Worm (Caenorhabditis elegans) whole organism, L2 larva: ENCODE results near the gene C17C3.11.

ENCODE experiments used
- C34F6.9 ChIP-seq: fragments of 150-350 bp; optimal IDR thresholded peaks from 2 replicates; lab custom pipeline; 2014; ENCODE audit warnings: missing biosample characterization, missing genetic modification characterization
- F13H6.1 ChIP-seq: sonication (generic microtip); optimal IDR thresholded peaks from 2 replicates; lab custom pipeline; 2016; ENCODE audit warnings: missing genetic modification characterization, missing compliant biosample characterization
- Y55F3AM.14 ChIP-seq: fragments of 200-800 bp; sonication (Bioruptor generic); optimal IDR thresholded peaks from 2 replicates; lab custom pipeline; 2018; ENCODE audit warnings: mild to moderate bottlenecking, missing genetic modification characterization, missing compliant biosample characterization
- ZK546.5 ChIP-seq: sonication (generic microtip); optimal IDR thresholded peaks from 2 replicates; lab custom pipeline; 2017; ENCODE audit warnings: missing biosample characterization, missing genetic modification characterization
- alr-1 ChIP-seq: fragments of 150-350 bp; optimal IDR thresholded peaks from 2 replicates; lab custom pipeline; 2014; ENCODE audit warnings: missing biosample characterization, missing genetic modification characterization
- blmp-1 ChIP-seq: sonication (generic microtip); optimal IDR thresholded peaks from 2 replicates; lab custom pipeline; 2017; ENCODE audit warnings: missing genetic modification characterization, mild to moderate bottlenecking, missing compliant biosample characterization, antibody characterized with exemption, moderate library complexity; ENCODE audit not compliant: insufficient read depth
- ceh-16 ChIP-seq: fragments of 150-350 bp; optimal IDR thresholded peaks from 2 replicates; lab custom pipeline; 2014; ENCODE audit warnings: missing biosample characterization, missing genetic modification characterization
- ceh-82 ChIP-seq: fragments of 150-350 bp; optimal IDR thresholded peaks from 2 replicates; lab custom pipeline; 2014; ENCODE audit warnings: missing biosample characterization, missing genetic modification characterization
- crh-2 ChIP-seq: sonication (generic microtip); optimal IDR thresholded peaks from 2 replicates; lab custom pipeline; 2017; ENCODE audit warnings: missing biosample characterization, missing genetic modification characterization
- fos-1 ChIP-seq: fragments of 150-350 bp; optimal IDR thresholded peaks from 2 replicates; lab custom pipeline; 2014; ENCODE audit warnings: missing biosample characterization, missing genetic modification characterization
- gmeb-1 ChIP-seq: fragments of 150-350 bp; optimal IDR thresholded peaks from 2 replicates; lab custom pipeline; 2014; ENCODE audit warnings: missing biosample characterization, missing genetic modification characterization
- lin-11 ChIP-seq: fragments of 150-350 bp; sonication (generic microtip); optimal IDR thresholded peaks from 2 replicates; lab custom pipeline; 2014; ENCODE audit warnings: missing biosample characterization, missing genetic modification characterization, inconsistent platforms, mixed read lengths
- lsy-2 ChIP-seq, 2 experiments: fragments of 150-350 bp in 1 of 2; sonication (generic microtip) in 1 of 2; optimal IDR thresholded peaks; 2 replicates each; lab custom pipeline; 2014 to 2017; ENCODE audit warnings: missing biosample characterization in 2 of 2, missing genetic modification characterization in 2 of 2
- mbf-1 ChIP-seq: sonication (generic microtip); optimal IDR thresholded peaks from 2 replicates; lab custom pipeline; 2017; ENCODE audit warnings: missing biosample characterization, missing genetic modification characterization
- mdl-1 ChIP-seq, 2 experiments: fragments of 150-350 bp in 1 of 2; sonication (generic microtip) in 1 of 2; optimal IDR thresholded peaks; 2 replicates each; lab custom pipeline; 2017; ENCODE audit warnings: missing biosample characterization in 2 of 2, missing genetic modification characterization in 2 of 2
- nhr-11 ChIP-seq: fragments of 150-350 bp; optimal IDR thresholded peaks from 2 replicates; lab custom pipeline; 2014; ENCODE audit warnings: missing biosample characterization, missing genetic modification characterization
- nhr-12 ChIP-seq: fragments of 150-350 bp; optimal IDR thresholded peaks from 2 replicates; lab custom pipeline; 2014; ENCODE audit warnings: missing biosample characterization, missing genetic modification characterization
- nhr-129 ChIP-seq: fragments of 150-350 bp; optimal IDR thresholded peaks from 2 replicates; lab custom pipeline; 2014; ENCODE audit warnings: missing biosample characterization, missing genetic modification characterization
- nhr-21 ChIP-seq: fragments of 150-350 bp; optimal IDR thresholded peaks from 2 replicates; lab custom pipeline; 2014; ENCODE audit warnings: missing biosample characterization, missing genetic modification characterization
- nhr-23 ChIP-seq: fragments of 150-350 bp; optimal IDR thresholded peaks from 2 replicates; lab custom pipeline; 2014; ENCODE audit warnings: missing biosample characterization, missing genetic modification reagents, missing genetic modification characterization
- nhr-237 ChIP-seq: fragments of 150-350 bp; optimal IDR thresholded peaks from 2 replicates; lab custom pipeline; 2014; ENCODE audit warnings: missing biosample characterization, missing genetic modification characterization
- nhr-25 ChIP-seq: fragments of 150-350 bp; sonication (generic microtip); optimal IDR thresholded peaks from 3 replicates; lab custom pipeline; 2014; ENCODE audit warnings: missing biosample characterization, missing genetic modification characterization
- nhr-6 ChIP-seq: fragments of 150-350 bp; optimal IDR thresholded peaks from 2 replicates; lab custom pipeline; 2014; ENCODE audit warnings: missing biosample characterization, missing genetic modification characterization
- nhr-77 ChIP-seq: fragments of 150-350 bp; optimal IDR thresholded peaks from 2 replicates; lab custom pipeline; 2014; ENCODE audit warnings: missing biosample characterization, missing genetic modification characterization
- peb-1 ChIP-seq: fragments of 150-350 bp; optimal IDR thresholded peaks from 2 replicates; lab custom pipeline; 2014; ENCODE audit warnings: missing biosample characterization, missing genetic modification characterization
- skn-1 ChIP-seq: sonication (generic microtip); optimal IDR thresholded peaks from 2 replicates; lab custom pipeline; 2017; ENCODE audit warnings: missing biosample characterization, missing genetic modification characterization
- sma-3 ChIP-seq: sonication (generic microtip); optimal IDR thresholded peaks from 2 replicates; lab custom pipeline; 2016; ENCODE audit warnings: missing genetic modification reagents, missing genetic modification characterization, missing compliant biosample characterization
- unc-39 ChIP-seq: fragments of 150-350 bp; optimal IDR thresholded peaks from 2 replicates; lab custom pipeline; 2014; ENCODE audit warnings: missing biosample characterization, missing genetic modification characterization
- unc-55 ChIP-seq: fragments of 150-350 bp; sonication (generic microtip); optimal IDR thresholded peaks from 3 replicates; lab custom pipeline; 2014; ENCODE audit warnings: missing biosample characterization, missing genetic modification reagents, missing genetic modification characterization
- ztf-1 ChIP-seq: fragments of 200-800 bp; sonication (Bioruptor generic); conservative IDR thresholded peaks from 2 replicates; pipeline ENCODE4 v1.3.6; 2022; ENCODE audit warnings: missing genetic modification characterization, missing compliant biosample characterization
- ztf-11 ChIP-seq: sonication (generic microtip); optimal IDR thresholded peaks from 2 replicates; lab custom pipeline; 2017; ENCODE audit warnings: missing biosample characterization, missing genetic modification characterization
- ztf-4 ChIP-seq: fragments of 150-350 bp; optimal IDR thresholded peaks from 2 replicates; lab custom pipeline; 2014; ENCODE audit warnings: missing biosample characterization, missing genetic modification characterization

The C17C3.11 gene

DNA sequence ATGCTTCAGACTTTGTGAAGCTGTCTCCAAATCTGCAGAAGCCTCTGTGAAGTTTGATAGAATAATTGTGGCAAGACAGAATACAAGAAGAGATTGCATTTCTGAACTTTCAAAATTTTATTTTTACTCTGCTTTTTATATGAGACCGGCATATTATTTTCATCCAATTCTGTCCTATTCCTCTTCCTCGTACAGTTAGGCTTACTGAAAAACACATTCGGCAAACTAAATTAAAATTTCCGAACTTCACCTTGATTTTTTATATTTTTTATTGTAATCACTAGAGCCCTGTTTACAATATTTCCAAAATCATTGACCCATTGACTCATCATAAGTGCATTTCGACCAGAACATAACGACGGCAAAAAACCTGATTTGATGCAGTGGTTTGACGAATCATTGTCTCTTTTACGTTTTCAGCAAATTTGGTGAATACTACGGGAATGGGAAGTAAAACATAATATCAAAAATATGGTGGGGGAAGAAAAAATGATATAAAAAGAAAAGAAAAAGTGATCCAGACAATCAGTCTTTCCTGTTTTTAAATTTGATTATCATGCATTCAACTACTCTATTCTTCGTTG is 39.4 kb upstream of the C17C3.11 start, which contains the start of the genes suex-1 and F12A10.9:
TSS of gene suex-1 (minus strand) at position 101 of the 584 bp plus-strand sequence.
TSS of gene F12A10.9 (plus strand) at position 534 of the 584 bp plus-strand sequence.
- TF ChIP-seq nhr-25 (tag; lab: Kevin White, UChicago) (no peak), fos-1 (tag; lab: Kevin White, UChicago) (no peak), ceh-82 (tag; lab: Kevin White, UChicago) (no peak), lin-11 (tag; lab: Kevin White, UChicago) (no peak), F13H6.1 (tag; lab: Kevin White, UChicago) (no peak), unc-55 (GFP tag; lab: Kevin White, UChicago) (no peak), gmeb-1 (tag; lab: Kevin White, UChicago) (no peak), alr-1 (tag; lab: Kevin White, UChicago) (no peak), nhr-12 (tag; lab: Kevin White, UChicago) (no peak), ztf-4 (tag; lab: Kevin White, UChicago) (no peak), peb-1 (tag; lab: Kevin White, UChicago) (no peak), crh-2 (tag; lab: Kevin White, UChicago) (no peak), nhr-237 (tag; lab: Kevin White, UChicago) (no peak), ztf-1 (no peak), nhr-11 (tag; lab: Kevin White, UChicago) (no peak)

DNA sequence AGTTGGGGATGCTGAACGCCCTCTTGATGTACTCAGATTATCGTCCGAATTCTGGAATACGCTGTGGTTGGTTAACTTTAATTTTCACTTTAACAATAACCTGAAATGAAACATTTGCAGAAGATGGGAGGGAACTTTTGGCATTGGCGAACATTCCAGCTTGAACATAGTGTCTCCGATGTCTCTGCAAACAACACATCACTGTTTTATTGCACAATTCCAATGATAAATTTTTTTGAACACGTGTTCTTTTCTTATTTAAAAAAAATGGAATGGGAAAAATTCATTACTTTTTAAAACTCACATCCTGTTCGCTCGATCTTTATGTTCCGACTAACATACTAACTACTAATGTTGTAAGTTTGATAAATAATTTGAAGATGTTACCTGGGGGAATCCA is 37.2 kb upstream of the C17C3.11 start, which contains the start of gene fzy-1:
TSS of gene fzy-1 (plus strand) at position 301 of the 400 bp plus-strand sequence.
- TF ChIP-seq mbf-1 (tag; lab: Kevin White, UChicago) = no peak
- no peak for TF ChIP-seq peb-1 (tag; lab: Kevin White, UChicago)
- no peak for TF ChIP-seq nhr-12 (tag; lab: Kevin White, UChicago)
- TF ChIP-seq nhr-11 (tag; lab: Kevin White, UChicago) = no peak
- no peak for TF ChIP-seq lin-11 (tag; lab: Kevin White, UChicago)
- TF ChIP-seq mdl-1 (tag; optimal IDR thresholded peaks at IDR 0.05; lab: Kevin White, UChicago) = no peak
- TF ChIP-seq nhr-77 (tag; lab: Kevin White, UChicago) = no peak
- no peak for TF ChIP-seq ZK546.5 (tag; lab: Kevin White, UChicago)
- no peak for TF ChIP-seq nhr-129 (tag; lab: Kevin White, UChicago)
- TF ChIP-seq unc-55 (GFP tag; lab: Kevin White, UChicago) = no peak
- TF ChIP-seq sma-3 (GFP tag; lab: Kevin White, UChicago) = no peak
- TF ChIP-seq lsy-2 (tag; optimal IDR thresholded peaks at IDR 0.05; lab: Kevin White, UChicago) = no peak
- no peak for TF ChIP-seq nhr-21

DNA sequence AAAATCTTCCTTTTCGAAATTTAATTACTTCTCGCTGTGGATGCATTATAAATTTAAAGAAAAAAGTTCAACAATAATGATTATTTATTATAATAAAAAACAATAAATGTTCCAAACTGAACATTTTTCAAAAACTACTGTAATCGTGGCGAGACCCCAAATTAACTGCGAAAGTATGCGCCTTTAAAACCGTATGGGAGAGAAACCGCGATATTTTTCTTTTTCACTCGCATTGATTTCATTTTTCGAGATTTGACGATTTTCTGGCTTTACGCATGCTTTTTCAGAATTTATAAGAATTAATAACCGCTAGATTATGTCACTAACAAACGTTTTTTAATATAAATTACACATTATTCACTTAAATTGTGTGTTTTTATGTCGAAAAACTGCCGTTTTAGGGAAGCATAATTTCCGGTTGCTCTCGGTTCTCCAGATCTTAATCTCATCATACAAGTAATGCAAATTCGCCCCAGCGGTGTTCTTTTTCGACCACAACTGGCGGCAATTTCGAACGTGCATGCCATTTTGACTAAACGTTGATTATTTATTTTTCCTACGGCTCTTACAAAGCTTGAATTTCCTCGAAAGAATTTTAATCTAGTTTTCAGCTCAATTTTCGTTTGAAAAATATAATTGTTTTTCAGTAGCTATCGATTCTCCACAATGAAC is 36.5 kb upstream of the C17C3.11 start, which contains the start of gene F12A10.8:
TSS of gene F12A10.8 (minus strand) at position 79 of the 672 bp plus-strand sequence.
- TF ChIP-seq nhr-129 (tag; lab: Kevin White, UChicago) = peak; percentile 35
- TF ChIP-seq nhr-237 (tag; lab: Kevin White, UChicago) = no peak
- no peak for TF ChIP-seq ztf-11 (tag; lab: Kevin White, UChicago)
- peak in 1 of 2 experiments; percentile 49 for TF ChIP-seq lsy-2 (tag; optimal IDR thresholded peaks at IDR 0.05; lab: Kevin White, UChicago)
- no peak for TF ChIP-seq skn-1
- TF ChIP-seq C34F6.9 (tag; lab: Kevin White, UChicago) = peak; percentile 33
- peak; percentile 70 for TF ChIP-seq gmeb-1 (tag; lab: Kevin White, UChicago)
- no peak for TF ChIP-seq nhr-6 (tag; lab: Kevin White, UChicago)
- TF ChIP-seq mbf-1 (tag; lab: Kevin White, UChicago) = no peak
- no peak for TF ChIP-seq Y55F3AM.14 (GFP tag; lab: Kevin White, UChicago)

DNA sequence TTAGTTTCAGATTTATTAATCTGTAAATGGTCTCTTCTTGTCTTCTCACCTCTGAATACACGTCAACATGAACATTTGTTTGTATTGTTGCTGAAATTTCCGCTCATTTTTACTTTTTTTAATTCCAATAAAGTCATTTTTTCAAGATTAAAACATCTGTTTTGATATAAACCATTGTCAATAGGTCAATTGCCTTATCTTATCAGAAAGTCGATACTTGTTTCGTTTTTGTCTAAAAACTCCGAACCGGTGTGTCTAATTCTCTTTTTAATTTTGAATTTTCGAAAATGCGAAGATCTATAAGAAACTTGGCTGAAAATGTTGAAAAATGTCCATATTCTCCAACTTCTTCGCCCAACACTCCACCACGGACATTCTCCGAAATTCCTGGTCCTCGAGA is 33.9 kb upstream of the C17C3.11 start, which contains the start of gene cyp-44A1:
TSS of gene cyp-44A1 (plus strand) at position 285 of the 400 bp plus-strand sequence.
- TF ChIP-seq unc-39 (no peak), fos-1 (tag; lab: Kevin White, UChicago) (peak; percentile 2)

DNA sequence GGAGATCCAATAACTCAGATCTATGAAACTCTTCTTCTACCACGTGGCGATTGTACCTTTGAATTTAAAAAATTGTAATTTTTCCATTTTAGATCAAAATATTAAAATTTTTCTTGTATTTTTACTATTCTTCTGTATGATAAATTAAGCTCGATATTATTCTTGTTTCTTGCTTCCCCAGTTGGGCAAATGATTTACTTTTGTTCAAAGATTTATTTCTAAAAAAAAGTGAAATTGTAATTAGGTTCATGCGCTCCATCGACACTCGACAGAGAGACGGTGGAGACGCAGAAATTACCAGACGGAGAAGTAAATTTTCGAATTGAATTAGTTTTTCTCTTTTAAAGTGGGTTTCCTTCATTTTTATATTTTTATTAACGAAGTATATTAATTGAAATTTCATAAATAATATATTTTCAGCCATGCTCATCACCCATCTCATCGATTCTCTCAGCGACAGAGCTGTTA is 31.8 kb upstream of the C17C3.11 start, which contains the start of gene npp-24:
TSS of gene npp-24 (plus strand) at position 51 of the 468 bp plus-strand sequence.
- TF ChIP-seq ceh-16 (tag; lab: Kevin White, UChicago) (no peak), C34F6.9 (tag; lab: Kevin White, UChicago) (peak; percentile 10), sma-3 (GFP tag; lab: Kevin White, UChicago) (no peak), blmp-1 (peak; percentile 49), lsy-2 (tag; optimal IDR thresholded peaks at IDR 0.05; lab: Kevin White, UChicago) (peak in 1 of 2 experiments; percentile 38), unc-55 (GFP tag; lab: Kevin White, UChicago) (peak; percentile 13), nhr-23 (tag; lab: Kevin White, UChicago) (no peak), unc-39 (no peak)
